Worm (Caenorhabditis elegans) whole organism, L4 larva: ENCODE measurements around the gene rpl-39.

Experiments
- F10B5.3 ChIP-seq: sonication (generic microtip); optimal IDR thresholded peaks from 2 replicates; lab custom pipeline; 2016; ENCODE audit warnings: mild to moderate bottlenecking, missing genetic modification characterization, missing compliant biosample characterization
- R02D3.7 ChIP-seq: fragments of 150-350 bp; sonication (generic microtip); optimal IDR thresholded peaks from 3 replicates; lab custom pipeline; 2014; ENCODE audit warnings: missing biosample characterization, missing genetic modification characterization
- T20F7.1 ChIP-seq: fragments of 200-800 bp; sonication (Bioruptor generic); optimal IDR thresholded peaks from 2 replicates; lab custom pipeline; 2018; ENCODE audit warnings: mild to moderate bottlenecking, missing genetic modification characterization, missing compliant biosample characterization
- T26A8.4 ChIP-seq: fragments of 200-800 bp; sonication (Bioruptor generic); IDR thresholded peaks from 2 replicates; pipeline ENCODE4 v1.3.6; 2022; ENCODE audit warnings: missing genetic modification characterization, missing compliant biosample characterization
- Y105C5A.15 ChIP-seq: fragments of 200-800 bp; sonication (Bioruptor generic); IDR thresholded peaks from 2 replicates; pipeline ENCODE4 v1.3.6; 2022; ENCODE audit warnings: missing genetic modification characterization, missing compliant biosample characterization
- Y48G9A.11 ChIP-seq: fragments of 200-800 bp; sonication (Bioruptor generic); IDR thresholded peaks from 2 replicates; pipeline ENCODE4 v1.3.6; 2022; ENCODE audit warnings: missing genetic modification reagents, missing genetic modification characterization, missing compliant biosample characterization
- Y5F2A.4 ChIP-seq: fragments of 200-800 bp; sonication (Bioruptor generic); optimal IDR thresholded peaks from 2 replicates; lab custom pipeline; 2018; ENCODE audit warnings: mild to moderate bottlenecking, missing genetic modification characterization, missing compliant biosample characterization
- Y75B8A.6 ChIP-seq: fragments of 200-800 bp; sonication (Bioruptor generic); IDR thresholded peaks from 2 replicates; pipeline ENCODE4 v1.3.6; 2022; ENCODE audit warnings: missing genetic modification reagents, missing genetic modification characterization, missing compliant biosample characterization
- aly-2 ChIP-seq: sonication (generic microtip); optimal IDR thresholded peaks from 2 replicates; lab custom pipeline; 2018; ENCODE audit warnings: missing biosample characterization, missing genetic modification characterization
- arid-1 ChIP-seq: fragments of 200-800 bp; sonication (Bioruptor generic); conservative IDR thresholded peaks from 2 replicates; pipeline ENCODE4 v1.3.6; 2022; ENCODE audit warnings: missing genetic modification reagents, missing genetic modification characterization, missing compliant biosample characterization
- ceh-44 ChIP-seq: fragments of 200-800 bp; sonication (Bioruptor generic); IDR thresholded peaks from 2 replicates; pipeline ENCODE4 v1.3.6; 2022; ENCODE audit warnings: missing genetic modification reagents, missing genetic modification characterization, missing compliant biosample characterization
- ctbp-1 ChIP-seq: fragments of 200-800 bp; sonication (Bioruptor generic); IDR thresholded peaks from 2 replicates; pipeline ENCODE4 v1.3.6; 2022; ENCODE audit warnings: missing genetic modification reagents, missing genetic modification characterization, missing compliant biosample characterization
- daf-12 ChIP-seq: fragments of 150-350 bp; optimal IDR thresholded peaks from 2 replicates; lab custom pipeline; 2014; ENCODE audit warnings: missing biosample characterization, missing genetic modification reagents, missing genetic modification characterization
- daf-16 ChIP-seq, 3 experiments: sonication (generic microtip); optimal IDR thresholded peaks; 2 replicates each; lab custom pipeline; 2016 to 2017; ENCODE audit warnings: missing genetic modification characterization in 3 of 3, missing genetic modification reagents in 3 of 3, mild to moderate bottlenecking in 2 of 3, missing compliant biosample characterization in 2 of 3, missing biosample characterization in 1 of 3, moderate library complexity in 1 of 3
- daf-19 ChIP-seq: fragments of 200-800 bp; sonication (Bioruptor generic); conservative IDR thresholded peaks from 2 replicates; pipeline ENCODE4 v1.3.6; 2022; ENCODE audit warnings: missing genetic modification characterization, missing compliant biosample characterization
- dmd-6 ChIP-seq: fragments of 200-800 bp; sonication (Bioruptor generic); IDR thresholded peaks from 2 replicates; pipeline ENCODE4 v1.3.6; 2022; ENCODE audit warnings: missing genetic modification reagents, missing genetic modification characterization, missing compliant biosample characterization
- dmd-9 ChIP-seq: fragments of 200-800 bp; sonication (Bioruptor generic); IDR thresholded peaks from 2 replicates; pipeline ENCODE4 v1.3.6; 2022; ENCODE audit warnings: missing genetic modification reagents, missing genetic modification characterization, missing compliant biosample characterization
- egl-27 ChIP-seq: sonication (generic microtip); optimal IDR thresholded peaks from 3 replicates; lab custom pipeline; 2017; ENCODE audit warnings: missing biosample characterization, missing genetic modification reagents, missing genetic modification characterization
- egl-43 ChIP-seq: fragments of 200-800 bp; sonication (Bioruptor generic); IDR thresholded peaks from 2 replicates; pipeline ENCODE4 v1.3.6; 2022; ENCODE audit warnings: missing genetic modification reagents, missing genetic modification characterization, missing compliant biosample characterization
- fkh-10 ChIP-seq: fragments of 150-350 bp; optimal IDR thresholded peaks from 2 replicates; lab custom pipeline; 2014; ENCODE audit warnings: missing biosample characterization, missing genetic modification reagents, missing genetic modification characterization
- fos-1 ChIP-seq: fragments of 150-350 bp; optimal IDR thresholded peaks from 2 replicates; lab custom pipeline; 2014; ENCODE audit warnings: missing biosample characterization, missing genetic modification characterization
- gei-8 ChIP-seq: fragments of 200-800 bp; sonication (Bioruptor generic); optimal IDR thresholded peaks from 2 replicates; lab custom pipeline; 2018; ENCODE audit warnings: mild to moderate bottlenecking, missing genetic modification characterization, missing compliant biosample characterization
- hlh-11 ChIP-seq: fragments of 200-800 bp; sonication (Bioruptor generic); optimal IDR thresholded peaks from 2 replicates; lab custom pipeline; 2018; ENCODE audit warnings: mild to moderate bottlenecking, missing genetic modification characterization, missing compliant biosample characterization
- hlh-30 ChIP-seq: sonication (generic microtip); optimal IDR thresholded peaks from 2 replicates; lab custom pipeline; 2017; ENCODE audit warnings: antibody characterized with exemption, mild to moderate bottlenecking, missing genetic modification characterization, missing compliant biosample characterization; ENCODE audit not compliant: insufficient read depth
- hmg-1.1 ChIP-seq: fragments of 200-800 bp; sonication (Bioruptor generic); IDR thresholded peaks from 2 replicates; pipeline ENCODE4 v1.3.6; 2022; ENCODE audit warnings: missing genetic modification reagents, missing genetic modification characterization, missing compliant biosample characterization
- lin-39 ChIP-seq: fragments of 150-350 bp; optimal IDR thresholded peaks from 2 replicates; lab custom pipeline; 2014; ENCODE audit warnings: missing biosample characterization, missing genetic modification reagents, missing genetic modification characterization
- lir-3 ChIP-seq: sonication (generic microtip); optimal IDR thresholded peaks from 2 replicates; lab custom pipeline; 2016; ENCODE audit warnings: mild to moderate bottlenecking, missing genetic modification characterization, missing compliant biosample characterization
- madf-5 ChIP-seq, 2 experiments: fragments of 200-800 bp; sonication (Bioruptor generic); IDR thresholded peaks; 2 replicates each; pipeline ENCODE4 v1.3.6; 2022; ENCODE audit warnings: missing compliant biosample characterization in 2 of 2, missing genetic modification characterization in 2 of 2
- madf-9 ChIP-seq: fragments of 200-800 bp; sonication (Bioruptor generic); conservative IDR thresholded peaks from 2 replicates; pipeline ENCODE4 v1.3.6; 2022; ENCODE audit warnings: missing genetic modification reagents, missing genetic modification characterization, missing compliant biosample characterization
- mdl-1 ChIP-seq, 2 experiments: fragments of 150-350 bp in 1 of 2; sonication (generic microtip) in 1 of 2; optimal IDR thresholded peaks; 2 replicates each; lab custom pipeline; 2014 to 2017; ENCODE audit warnings: missing biosample characterization in 2 of 2, missing genetic modification characterization in 2 of 2
- mes-2 ChIP-seq: sonication (generic microtip); optimal IDR thresholded peaks from 2 replicates; lab custom pipeline; 2016; ENCODE audit warnings: missing genotype, mild to moderate bottlenecking, missing genetic modification characterization, missing compliant biosample characterization; ENCODE audit not compliant: poor library complexity, severe bottlenecking
- mxl-2 ChIP-seq: fragments of 200-800 bp; sonication (Bioruptor generic); conservative IDR thresholded peaks from 2 replicates; pipeline ENCODE4 v1.3.6; 2022; ENCODE audit warnings: missing genetic modification reagents, missing genetic modification characterization, missing compliant biosample characterization
- nhr-237 ChIP-seq: sonication (generic microtip); optimal IDR thresholded peaks from 2 replicates; lab custom pipeline; 2017; ENCODE audit warnings: missing biosample characterization, missing genetic modification characterization
- nhr-25 ChIP-seq: sonication (generic microtip); optimal IDR thresholded peaks from 2 replicates; lab custom pipeline; 2017; ENCODE audit warnings: missing genetic modification characterization, mild to moderate bottlenecking, missing compliant biosample characterization, antibody characterized with exemption, moderate library complexity, borderline replicate concordance; ENCODE audit not compliant: insufficient read depth
- nhr-28 ChIP-seq: fragments of 150-350 bp; optimal IDR thresholded peaks from 2 replicates; lab custom pipeline; 2014; ENCODE audit warnings: missing biosample characterization, missing genetic modification characterization
- nhr-42 ChIP-seq: fragments of 200-800 bp; sonication (Bioruptor generic); IDR thresholded peaks from 2 replicates; pipeline ENCODE4 v1.3.6; 2022; ENCODE audit warnings: missing genetic modification characterization, missing compliant biosample characterization
- nhr-76 ChIP-seq: fragments of 150-350 bp; optimal IDR thresholded peaks from 2 replicates; lab custom pipeline; 2014; ENCODE audit warnings: missing biosample characterization, missing genetic modification characterization
- nhr-77 ChIP-seq: fragments of 150-350 bp; optimal IDR thresholded peaks from 2 replicates; lab custom pipeline; 2014; ENCODE audit warnings: missing biosample characterization, missing genetic modification characterization
- php-3 ChIP-seq: fragments of 200-800 bp; sonication (Bioruptor generic); IDR thresholded peaks from 2 replicates; pipeline ENCODE4 v1.3.6; 2022; ENCODE audit warnings: missing genetic modification reagents, missing genetic modification characterization, missing compliant biosample characterization
- pqm-1 ChIP-seq: sonication (generic microtip); optimal IDR thresholded peaks from 2 replicates; lab custom pipeline; 2017; ENCODE audit warnings: missing biosample characterization, missing genetic modification characterization
- saeg-2 ChIP-seq: fragments of 200-800 bp; sonication (Bioruptor generic); IDR thresholded peaks from 2 replicates; pipeline ENCODE4 v1.3.6; 2022; ENCODE audit warnings: missing genetic modification reagents, missing genetic modification characterization, missing compliant biosample characterization
- sdz-12 ChIP-seq: fragments of 200-800 bp; sonication (Bioruptor generic); optimal IDR thresholded peaks from 2 replicates; lab custom pipeline; 2018; ENCODE audit warnings: mild to moderate bottlenecking, missing genetic modification characterization, missing compliant biosample characterization
- skn-1 ChIP-seq: fragments of 150-350 bp; optimal IDR thresholded peaks from 2 replicates; lab custom pipeline; 2014; ENCODE audit warnings: missing biosample characterization, missing genetic modification characterization
- spr-3 ChIP-seq: fragments of 200-800 bp; sonication (Bioruptor generic); optimal IDR thresholded peaks from 2 replicates; lab custom pipeline; 2018; ENCODE audit warnings: mild to moderate bottlenecking, missing genetic modification characterization, missing compliant biosample characterization
- tag-97 ChIP-seq: fragments of 200-800 bp; sonication (Bioruptor generic); IDR thresholded peaks from 2 replicates; pipeline ENCODE4 v1.3.6; 2022; ENCODE audit warnings: missing genetic modification characterization, missing compliant biosample characterization
- unc-130 ChIP-seq: sonication (generic microtip); optimal IDR thresholded peaks from 2 replicates; lab custom pipeline; 2016; ENCODE audit warnings: missing genetic modification reagents, missing genetic modification characterization, missing compliant biosample characterization
- unc-62 ChIP-seq, 3 experiments: fragments of 150-350 bp in 1 of 3; sonication (generic microtip); optimal IDR thresholded peaks in 2 of 3; peaks in 1 of 3; 1 replicate in 1 of 3; 2 replicates in 2 of 3; lab custom pipeline; 2014 to 2017; ENCODE audit warnings: missing biosample characterization in 3 of 3, missing genetic modification characterization in 3 of 3, missing genetic modification reagents in 3 of 3, missing genotype in 1 of 3
- vab-7 ChIP-seq: fragments of 200-800 bp; sonication (Bioruptor generic); IDR thresholded peaks from 2 replicates; pipeline ENCODE4 v1.3.6; 2022; ENCODE audit warnings: missing genetic modification reagents, missing genetic modification characterization, missing compliant biosample characterization
- zfp-2 ChIP-seq: sonication (generic microtip); optimal IDR thresholded peaks from 2 replicates; lab custom pipeline; 2016; ENCODE audit warnings: mild to moderate bottlenecking, missing genetic modification characterization, missing compliant biosample characterization
- zip-2 ChIP-seq: fragments of 150-350 bp; optimal IDR thresholded peaks from 2 replicates; lab custom pipeline; 2014; ENCODE audit warnings: missing biosample characterization, missing genetic modification characterization
- ztf-11 ChIP-seq: fragments of 150-350 bp; optimal IDR thresholded peaks from 2 replicates; lab custom pipeline; 2014; ENCODE audit warnings: missing biosample characterization, missing genetic modification characterization

Gene rpl-39

DNA sequence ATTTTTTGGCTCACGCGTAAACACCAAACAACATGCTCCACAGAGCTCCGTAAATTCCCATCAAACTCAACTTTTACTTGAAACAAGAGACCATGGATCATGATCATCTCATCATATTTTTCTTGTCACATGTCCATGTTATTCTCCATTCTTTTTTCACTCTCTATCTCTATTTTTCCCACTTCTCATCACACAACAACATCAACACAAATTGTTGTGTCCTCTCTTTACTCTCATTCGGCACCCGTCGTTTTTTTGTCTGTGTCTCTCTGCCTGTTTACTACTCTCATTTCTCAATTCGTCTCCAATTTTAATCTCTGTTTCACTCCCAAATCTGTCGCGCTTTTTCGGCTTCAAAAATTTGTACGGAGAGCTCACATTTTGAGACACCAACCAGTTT lies 16.6 kb downstream of the rpl-39 start (continued):
- TF ChIP-seq sdz-12 (GFP tag; lab: Kevin White, UChicago) (no peak), unc-62 (GFP tag; optimal IDR thresholded peaks at IDR 0.05 in 1 of 2; lab: Kevin White, UChicago) (peak in 1 of 2 experiments; percentile 99), unc-62 (tag; optimal IDR thresholded peaks at IDR 0.05; lab: Kevin White, UChicago) (no peak), daf-19 (no peak), skn-1 (tag; lab: Kevin White, UChicago) (no peak), ceh-44 (GFP tag; lab: Robert Waterston, UW) (no peak), nhr-28 (peak; percentile 76), arid-1 (no peak), nhr-25 (tag; lab: Kevin White, UChicago) (no peak), R02D3.7 (tag; lab: Kevin White, UChicago) (no peak), spr-3 (no peak), vab-7 (GFP tag; lab: Robert Waterston, UW) (no peak), dmd-6 (peak; percentile 57), fos-1 (no peak), T20F7.1 (GFP tag; lab: Kevin White, UChicago) (no peak), aly-2 (tag; lab: Kevin White, UChicago) (no peak), dmd-9 (no peak), madf-5 (GFP tag; IDR thresholded peaks at IDR 0.05; lab: Robert Waterston, UW) (no peak), ctbp-1 (no peak), Y48G9A.11 (GFP tag; lab: Robert Waterston, UW) (no peak), pqm-1 (tag; lab: Kevin White, UChicago) (no peak), nhr-76 (tag; lab: Kevin White, UChicago) (no peak), zfp-2 (tag; lab: Kevin White, UChicago) (no peak), nhr-42 (no peak), lir-3 (tag; lab: Kevin White, UChicago) (no peak), mdl-1 (tag; optimal IDR thresholded peaks at IDR 0.05; lab: Kevin White, UChicago) (peak in 1 of 2 experiments; percentile 86), Y105C5A.15 (GFP tag; lab: Robert Waterston, UW) (no peak), mes-2 (tag; lab: Kevin White, UChicago) (no peak), gei-8 (GFP tag; lab: Kevin White, UChicago) (no peak), hlh-11 (peak; percentile 61), madf-9 (GFP tag; lab: Robert Waterston, UW) (no peak), mxl-2 (GFP tag; lab: Robert Waterston, UW) (no peak), T26A8.4 (GFP tag; lab: Robert Waterston, UW) (no peak), daf-16 (GFP tag; optimal IDR thresholded peaks at IDR 0.05; lab: Kevin White, UChicago) (peak in 1 of 2 experiments; percentile 92), daf-16 (tag; optimal IDR thresholded peaks at IDR 0.05; lab: Kevin White, UChicago) (peak; percentile 87), fkh-10 (GFP tag; lab: Kevin White, UChicago) (peak; percentile 2), zip-2 (tag; lab: Kevin White, UChicago) (no peak), hmg-1.1 (GFP tag; lab: Robert Waterston, UW) (0 out of 2 replicates have a peak, but pooled peaks have one; percentile 37), daf-12 (no peak), Y75B8A.6 (GFP tag; lab: Robert Waterston, UW) (no peak), unc-130 (GFP tag; lab: Kevin White, UChicago) (no peak), Y5F2A.4 (GFP tag; lab: Kevin White, UChicago) (no peak), ztf-11 (tag; lab: Kevin White, UChicago) (no peak), egl-43 (GFP tag; lab: Robert Waterston, UW) (no peak), saeg-2 (no peak), lin-39 (tag; lab: Kevin White, UChicago) (no peak), hlh-30 (tag; lab: Kevin White, UChicago) (peak; percentile 82), nhr-77 (tag; lab: Kevin White, UChicago) (no peak), php-3 (GFP tag; lab: Robert Waterston, UW) (no peak), tag-97 (GFP tag; lab: Robert Waterston, UW) (no peak), nhr-237 (tag; lab: Kevin White, UChicago) (no peak), egl-27 (no peak), F10B5.3 (tag; lab: Kevin White, UChicago) (no peak)
